Worm (Caenorhabditis elegans) whole organism, L1 larva: ENCODE data around the gene lin-14.
"Not testable (repeated sequence)": the region's sequence is repeated elsewhere in the genome, so short reads cannot be mapped to it uniquely, and the experiment has no call there.

Source experiments
- alr-1 ChIP-seq: fragments of 200-800 bp; sonication (Bioruptor generic); optimal IDR thresholded peaks from 2 replicates; lab custom pipeline; 2018; ENCODE audit warnings: borderline replicate concordance, mild to moderate bottlenecking, missing genetic modification characterization, missing compliant biosample characterization
- blmp-1 ChIP-seq: fragments of 150-350 bp; optimal IDR thresholded peaks from 2 replicates; lab custom pipeline; 2014; ENCODE audit warnings: missing biosample characterization, missing genetic modification characterization
- ceh-63 ChIP-seq: fragments of 200-800 bp; sonication (Bioruptor generic); optimal IDR thresholded peaks from 2 replicates; lab custom pipeline; 2018; ENCODE audit warnings: mild to moderate bottlenecking, missing genetic modification characterization, missing compliant biosample characterization
- ceh-90 ChIP-seq: sonication (generic microtip); optimal IDR thresholded peaks from 2 replicates; lab custom pipeline; 2016; ENCODE audit warnings: missing genetic modification characterization, missing compliant biosample characterization
- ces-1 ChIP-seq: fragments of 150-350 bp; optimal IDR thresholded peaks from 2 replicates; lab custom pipeline; 2014; ENCODE audit warnings: missing biosample characterization, missing genetic modification reagents, missing genetic modification characterization
- dpl-1 ChIP-seq, 3 experiments: fragments of 150-350 bp in 2 of 3; sonication (generic microtip) in 1 of 3; optimal IDR thresholded peaks; 2 replicates each; lab custom pipeline; 2014 to 2017; ENCODE audit warnings: missing biosample characterization in 3 of 3, missing genetic modification characterization in 3 of 3, missing genetic modification reagents in 3 of 3
- dsc-1 ChIP-seq: sonication (generic microtip); optimal IDR thresholded peaks from 2 replicates; lab custom pipeline; 2016; ENCODE audit warnings: mild to moderate bottlenecking, missing genetic modification characterization, missing compliant biosample characterization
- egl-13 ChIP-seq: sonication (generic microtip); optimal IDR thresholded peaks from 2 replicates; lab custom pipeline; 2016; ENCODE audit warnings: missing genotype, missing genetic modification reagents, missing genetic modification characterization, missing compliant biosample characterization
- egl-27 ChIP-seq, 2 experiments: fragments of 150-350 bp in 1 of 2; sonication (generic microtip); optimal IDR thresholded peaks; 3 replicates each; lab custom pipeline; 2017 to 2018; ENCODE audit warnings: missing biosample characterization in 2 of 2, missing genetic modification characterization in 2 of 2, missing genetic modification reagents in 2 of 2
- elt-2 ChIP-seq: sonication (generic microtip); optimal IDR thresholded peaks from 2 replicates; lab custom pipeline; 2016; ENCODE audit warnings: missing genetic modification characterization, mild to moderate bottlenecking, inconsistent platforms, missing compliant biosample characterization, missing genetic modification reagents
- elt-3 ChIP-seq, 6 experiments: fragments of 150-350 bp in 1 of 6; sonication (generic microtip); optimal IDR thresholded peaks; 2 replicates each; lab custom pipeline; 2017 to 2018; ENCODE audit warnings: missing biosample characterization in 6 of 6, missing genetic modification characterization in 6 of 6, inconsistent platforms in 1 of 6
- fos-1 ChIP-seq: fragments of 150-350 bp; optimal IDR thresholded peaks from 2 replicates; lab custom pipeline; 2014; ENCODE audit warnings: missing biosample characterization, missing genetic modification characterization
- hpl-2 ChIP-seq: fragments of 150-350 bp; optimal IDR thresholded peaks from 2 replicates; lab custom pipeline; 2014; ENCODE audit warnings: missing biosample characterization, missing genetic modification reagents, missing genetic modification characterization
- isw-1 ChIP-seq: fragments of 200-800 bp; sonication (Bioruptor generic); IDR thresholded peaks from 2 replicates; pipeline ENCODE4 v1.3.6; 2022; ENCODE audit warnings: missing genetic modification characterization, missing compliant biosample characterization
- jun-1 ChIP-seq: fragments of 150-350 bp; optimal IDR thresholded peaks from 2 replicates; lab custom pipeline; 2014; ENCODE audit warnings: missing biosample characterization, missing genetic modification reagents, missing genetic modification characterization
- lin-14 ChIP-seq: fragments of 200-800 bp; sonication (Bioruptor generic); optimal IDR thresholded peaks from 2 replicates; lab custom pipeline; 2018; ENCODE audit warnings: mild to moderate bottlenecking, missing genetic modification characterization, moderate library complexity, missing compliant biosample characterization
- lin-39 ChIP-seq: fragments of 150-350 bp; optimal IDR thresholded peaks from 2 replicates; lab custom pipeline; 2014; ENCODE audit warnings: missing biosample characterization, missing genetic modification reagents, missing genetic modification characterization
- lir-3 ChIP-seq: sonication (generic microtip); optimal IDR thresholded peaks from 2 replicates; lab custom pipeline; 2016; ENCODE audit warnings: mild to moderate bottlenecking, missing genetic modification characterization, moderate library complexity, missing compliant biosample characterization; ENCODE audit not compliant: poor library complexity
- lsy-2 ChIP-seq, 2 experiments: fragments of 150-350 bp; optimal IDR thresholded peaks; 2 replicates each; lab custom pipeline; 2014; ENCODE audit warnings: missing biosample characterization in 2 of 2, missing genetic modification characterization in 2 of 2
- mdl-1 ChIP-seq, 2 experiments: fragments of 150-350 bp; optimal IDR thresholded peaks; 2 replicates each; lab custom pipeline; 2014 to 2017; ENCODE audit warnings: missing biosample characterization in 2 of 2, missing genetic modification characterization in 2 of 2, inconsistent platforms in 1 of 2
- mep-1 ChIP-seq: fragments of 150-350 bp; optimal IDR thresholded peaks from 2 replicates; lab custom pipeline; 2014; ENCODE audit warnings: missing biosample characterization, missing genetic modification characterization
- nhr-11 ChIP-seq: fragments of 150-350 bp; optimal IDR thresholded peaks from 2 replicates; lab custom pipeline; 2014; ENCODE audit warnings: missing biosample characterization, missing genetic modification characterization
- nhr-20 ChIP-seq: sonication (generic microtip); optimal IDR thresholded peaks from 2 replicates; lab custom pipeline; 2016; ENCODE audit warnings: mild to moderate bottlenecking, missing genetic modification characterization, missing compliant biosample characterization
- nhr-237 ChIP-seq: fragments of 150-350 bp; optimal IDR thresholded peaks from 2 replicates; lab custom pipeline; 2014; ENCODE audit warnings: missing biosample characterization, missing genetic modification characterization
- nhr-71 ChIP-seq: sonication (generic microtip); optimal IDR thresholded peaks from 2 replicates; lab custom pipeline; 2016; ENCODE audit warnings: mild to moderate bottlenecking, missing genetic modification characterization, moderate library complexity, missing compliant biosample characterization
- nhr-77 ChIP-seq: fragments of 150-350 bp; optimal IDR thresholded peaks from 2 replicates; lab custom pipeline; 2014; ENCODE audit warnings: missing biosample characterization, missing genetic modification characterization
- nhr-85 ChIP-seq: sonication (generic microtip); peaks from one replicate; lab custom pipeline; 2016; ENCODE audit warnings: missing genetic modification characterization, inconsistent platforms, missing compliant biosample characterization
- nhr-90 ChIP-seq: sonication (generic microtip); optimal IDR thresholded peaks from 2 replicates; lab custom pipeline; 2016; ENCODE audit warnings: mild to moderate bottlenecking, missing genetic modification characterization, missing compliant biosample characterization; ENCODE audit not compliant: poor library complexity
- pag-3 ChIP-seq: sonication (generic microtip); optimal IDR thresholded peaks from 2 replicates; lab custom pipeline; 2017; ENCODE audit warnings: missing genetic modification characterization, mild to moderate bottlenecking, missing compliant biosample characterization, antibody characterized with exemption, borderline replicate concordance; ENCODE audit not compliant: insufficient read depth
- pax-3 ChIP-seq: fragments of 200-800 bp; sonication (Bioruptor generic); optimal IDR thresholded peaks from 2 replicates; lab custom pipeline; 2018; ENCODE audit warnings: mild to moderate bottlenecking, missing genetic modification characterization, moderate library complexity, missing compliant biosample characterization
- snpc-4 ChIP-seq: fragments of 150-350 bp; optimal IDR thresholded peaks from 2 replicates; lab custom pipeline; 2014; ENCODE audit warnings: missing biosample characterization, missing genetic modification characterization
- sox-4 ChIP-seq: sonication (generic microtip); optimal IDR thresholded peaks from 2 replicates; lab custom pipeline; 2016; ENCODE audit warnings: missing genetic modification characterization, missing compliant biosample characterization
- sup-37 ChIP-seq: fragments of 200-800 bp; sonication (Bioruptor generic); optimal IDR thresholded peaks from 2 replicates; lab custom pipeline; 2018; ENCODE audit warnings: mild to moderate bottlenecking, missing genetic modification characterization, missing compliant biosample characterization
- tbx-2 ChIP-seq: sonication (generic microtip); optimal IDR thresholded peaks from 2 replicates; lab custom pipeline; 2016; ENCODE audit warnings: missing genetic modification characterization, missing compliant biosample characterization
- unc-30 ChIP-seq: sonication (generic microtip); optimal IDR thresholded peaks from 2 replicates; lab custom pipeline; 2017; ENCODE audit warnings: missing biosample characterization, missing genetic modification characterization
- zag-1 ChIP-seq: fragments of 150-350 bp; optimal IDR thresholded peaks from 2 replicates; lab custom pipeline; 2014; ENCODE audit warnings: missing biosample characterization, missing genetic modification characterization
- ztf-11 ChIP-seq, 2 experiments: sonication (generic microtip); optimal IDR thresholded peaks; 2 replicates each; lab custom pipeline; 2016 to 2017; ENCODE audit warnings: missing genetic modification characterization in 2 of 2, missing biosample characterization in 1 of 2, missing compliant biosample characterization in 1 of 2

The lin-14 gene

DNA sequence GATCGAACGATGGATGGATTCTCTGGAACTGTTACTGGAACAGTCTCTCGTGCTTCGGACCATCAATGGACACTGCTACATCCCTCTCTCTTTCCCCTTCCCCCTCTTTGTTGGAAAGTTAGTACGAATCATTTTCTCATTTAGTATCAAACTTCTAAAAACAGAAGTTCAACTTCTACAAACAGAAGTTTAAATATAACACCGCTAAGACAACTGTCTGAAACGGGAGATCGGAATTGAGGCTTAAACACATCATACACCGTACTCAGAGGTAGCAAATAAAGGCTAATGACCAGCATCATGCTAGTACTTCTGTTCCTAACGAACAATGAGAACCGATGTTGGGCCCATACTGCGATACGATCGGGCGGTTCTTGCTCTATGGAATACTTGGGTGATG lies 25.6 kb upstream of the lin-14 start, which contains the start of gene F46C3.7:
Gene F46C3.7, plus strand, starts transcription at position 301 of the 400 bp plus-strand sequence.
- TF ChIP-seq sup-37 (GFP tag; lab: Kevin White, UChicago); pax-3 (tag; lab: Kevin White, UChicago); ceh-63 (GFP tag; lab: Kevin White, UChicago): not testable (repeated sequence)
- TF ChIP-seq, all 84 proteins: peak for 0; not testable (repeated sequence) for 84

DNA sequence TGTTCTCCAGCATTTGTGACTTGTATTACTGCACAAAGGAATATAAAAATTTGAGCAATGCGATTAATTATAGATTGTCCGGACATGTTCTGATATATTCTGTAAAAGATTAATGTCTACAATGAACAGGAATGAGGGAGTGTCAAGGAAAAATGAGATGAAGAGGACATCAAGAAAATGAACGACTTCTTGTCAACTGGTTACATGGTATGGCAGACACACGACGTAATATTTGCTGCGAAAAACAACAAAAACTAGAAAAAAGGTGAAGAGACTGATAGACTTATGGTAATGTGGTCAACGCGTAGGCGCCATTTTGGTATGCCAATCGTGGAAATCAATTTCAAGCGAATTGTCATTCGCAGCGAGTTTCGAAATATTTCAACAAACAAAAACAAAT lies 18.8 kb upstream of the lin-14 start, which contains the start of gene igeg-2:
Gene igeg-2, minus strand, starts transcription at position 101 of the 400 bp plus-strand sequence.
- TF ChIP-seq tbx-2 (tag; lab: Kevin White, UChicago) (no peak), ceh-90 (tag; lab: Kevin White, UChicago) (no peak), jun-1 (tag; lab: Kevin White, UChicago) (no peak), egl-13 (tag; lab: Kevin White, UChicago) (no peak), ztf-11 (tag; optimal IDR thresholded peaks at IDR 0.05; lab: Kevin White, UChicago) (no peak)

DNA sequence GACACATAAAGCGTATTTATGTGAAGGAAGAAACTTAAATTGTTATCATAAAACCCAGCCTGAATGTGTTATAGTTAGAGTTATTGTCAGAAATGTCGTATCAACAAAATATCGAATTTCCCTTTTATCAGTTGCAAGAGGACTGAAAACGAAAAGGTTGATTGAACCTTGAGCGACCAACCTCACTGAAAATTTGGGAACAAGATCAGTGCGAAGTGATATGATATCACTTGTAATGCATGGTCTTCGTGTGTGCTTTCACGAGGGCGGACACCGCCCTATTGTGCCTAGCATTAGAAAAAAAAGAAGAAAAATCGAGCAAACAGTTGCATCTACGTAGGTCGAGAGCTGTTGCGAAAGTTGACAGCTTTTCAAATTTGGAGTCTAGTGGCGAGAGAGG lies 17.7 kb upstream of the lin-14 start:
- TF ChIP-seq elt-2 (tag; lab: Kevin White, UChicago): peak; percentile 93
- no peak for TF ChIP-seq lir-3
- TF ChIP-seq lin-14 (GFP tag; lab: Kevin White, UChicago): peak; percentile 16
- TF ChIP-seq nhr-71 (tag; lab: Kevin White, UChicago): peak; percentile 4

DNA sequence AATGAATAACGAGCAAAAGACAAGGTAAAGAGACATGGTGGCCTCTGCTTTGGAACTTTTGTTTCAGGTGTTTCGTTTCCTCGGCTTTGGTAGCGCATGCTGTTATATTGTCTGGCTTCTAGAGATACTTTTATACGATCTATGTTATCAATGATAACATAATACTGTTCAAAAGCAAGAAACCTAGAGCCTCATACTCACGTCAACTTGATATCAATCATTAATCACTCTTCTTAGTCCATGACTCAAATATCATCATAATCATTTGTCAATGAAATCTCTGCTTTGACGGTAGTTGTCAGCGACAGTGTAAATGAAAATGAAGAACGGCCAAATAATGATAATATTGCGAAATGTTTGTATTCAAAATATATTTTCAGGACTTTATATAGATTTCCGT lies 15.1 kb upstream of the lin-14 start:
- TF ChIP-seq nhr-20 (tag; lab: Kevin White, UChicago): peak; percentile 6
- peak in 3 of 6 experiments; percentile 1 to 28 (median 17) for TF ChIP-seq elt-3 (tag; optimal IDR thresholded peaks at IDR 0.05; lab: Kevin White, UChicago)
- peak; percentile 30 for TF ChIP-seq lin-14 (GFP tag; lab: Kevin White, UChicago)
- TF ChIP-seq sox-4 (tag; lab: Kevin White, UChicago): no peak
- peak; percentile 32 for TF ChIP-seq blmp-1 (tag; lab: Kevin White, UChicago)
- TF ChIP-seq, all 84 proteins: peak for 4

DNA sequence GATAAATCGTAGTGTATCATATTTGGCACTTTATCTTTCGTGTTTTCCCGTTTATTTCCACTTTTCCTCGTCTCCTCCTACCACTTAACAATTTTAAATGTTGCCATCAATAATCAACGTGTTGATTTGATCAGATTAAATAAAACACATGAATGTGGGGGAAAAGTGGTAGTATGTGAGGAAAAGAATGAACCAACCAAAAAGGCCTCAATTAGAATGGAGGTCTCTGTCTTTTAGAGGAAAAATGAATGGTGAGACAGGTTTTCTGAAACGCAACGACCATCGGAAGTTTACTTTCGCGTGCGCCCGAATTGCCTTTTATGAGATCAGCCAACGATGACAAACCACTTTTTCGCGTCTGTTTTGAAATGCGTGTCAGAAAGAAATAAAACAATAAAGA lies 13.0 kb upstream of the lin-14 start:
- TF ChIP-seq ztf-11 (tag; optimal IDR thresholded peaks at IDR 0.05; lab: Kevin White, UChicago) (no peak), ces-1 (no peak), alr-1 (tag; lab: Kevin White, UChicago) (no peak), lsy-2 (tag; optimal IDR thresholded peaks at IDR 0.05; lab: Kevin White, UChicago) (no peak), pag-3 (tag; lab: Kevin White, UChicago) (no peak), snpc-4 (tag; lab: Kevin White, UChicago) (no peak), hpl-2 (GFP tag; lab: Kevin White, UChicago) (no peak), nhr-85 (tag; lab: Kevin White, UChicago) (peak; percentile 69), nhr-11 (tag; lab: Kevin White, UChicago) (no peak), nhr-90 (tag; lab: Kevin White, UChicago) (no peak), unc-30 (no peak), zag-1 (no peak), nhr-77 (no peak), mep-1 (tag; lab: Kevin White, UChicago) (no peak), fos-1 (tag; lab: Kevin White, UChicago) (no peak), blmp-1 (tag; lab: Kevin White, UChicago) (peak; percentile 11), nhr-237 (tag; lab: Kevin White, UChicago) (no peak), mdl-1 (tag; optimal IDR thresholded peaks at IDR 0.05; lab: Kevin White, UChicago) (no peak), egl-27 (tag; optimal IDR thresholded peaks at IDR 0.05; lab: Kevin White, UChicago) (no peak), isw-1 (GFP tag; lab: Robert Waterston, UW) (no peak), dpl-1 (GFP tag; optimal IDR thresholded peaks at IDR 0.05; lab: Kevin White, UChicago) (no peak), dsc-1 (tag; lab: Kevin White, UChicago) (no peak), lin-39 (no peak), lin-14 (GFP tag; lab: Kevin White, UChicago) (peak; percentile 41)
